Fruit fly (Drosophila melanogaster): ENCODE data around the gene CG14022.

The CG14022 gene

DNA sequence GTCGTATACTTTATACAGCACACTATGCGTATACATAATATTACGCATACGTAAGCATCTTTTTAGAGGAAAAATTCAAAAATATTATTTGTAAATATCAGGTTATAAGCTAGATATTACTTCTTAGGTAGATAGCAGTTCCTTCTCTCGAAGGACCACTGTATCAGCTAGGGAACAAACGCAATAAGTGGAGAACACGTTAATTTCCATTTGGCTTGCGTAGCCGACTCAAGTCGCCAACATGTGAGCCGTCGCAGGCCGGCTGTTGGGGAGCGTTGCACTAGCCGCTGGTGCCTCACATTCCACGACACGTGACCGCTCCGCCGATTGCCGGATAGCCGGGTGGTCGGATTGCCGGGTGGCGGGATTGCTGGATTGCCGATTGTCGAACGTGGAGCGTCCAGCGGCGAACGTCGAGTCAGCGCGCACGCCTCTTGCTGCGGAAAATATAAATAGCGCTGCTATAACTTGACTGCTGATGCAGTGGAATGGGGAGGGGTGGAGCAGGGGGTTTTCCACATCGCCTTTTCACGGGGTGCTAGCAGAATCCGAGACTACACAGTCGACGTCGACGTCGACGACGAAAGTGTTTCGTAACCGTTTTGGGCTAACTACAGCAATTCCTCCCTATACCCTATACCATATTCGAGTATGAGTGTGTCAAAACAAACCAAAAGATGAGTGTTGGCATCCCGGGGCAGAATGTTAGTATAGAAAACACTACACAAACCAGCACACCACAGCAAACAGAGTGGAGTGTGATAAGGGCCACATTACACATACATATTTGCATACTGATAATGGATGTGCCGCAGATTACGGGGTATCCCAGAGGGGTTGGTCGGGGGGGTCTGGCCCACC lies 25.4 kb downstream of the CG14022 start:
- TF ChIP-seq N (GFP tag; optimal IDR thresholded peaks at IDR 0.05) (no peak), Myc (optimal IDR thresholded peaks at IDR 0.05) (no peak), Rel (GFP tag; optimal IDR thresholded peaks at IDR 0.05) (no peak), Rel (tag; optimal IDR thresholded peaks at IDR 0.05) (peak; percentile 22), foxo (GFP tag; optimal IDR thresholded peaks at IDR 0.05) (peak in 1 of 2 experiments; percentile 15)

DNA sequence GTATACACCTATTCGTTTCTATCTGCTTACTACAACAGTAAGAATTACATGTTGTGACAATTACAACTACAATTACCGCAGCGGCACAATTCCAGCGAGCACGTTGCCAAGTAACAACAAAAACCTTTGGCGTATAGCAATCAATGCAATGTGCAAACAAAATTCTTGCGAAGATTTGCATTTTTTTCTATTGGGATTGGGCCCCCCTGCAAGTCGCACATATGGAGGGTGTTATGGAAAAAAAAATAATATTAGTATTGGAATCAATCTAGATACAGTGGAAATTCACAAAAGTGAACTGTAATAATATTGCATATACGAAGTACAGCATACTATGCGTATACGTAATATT lies 26.0 kb downstream of the CG14022 start:
- no peak for TF ChIP-seq br (GFP tag; optimal IDR thresholded peaks at IDR 0.05)

DNA sequence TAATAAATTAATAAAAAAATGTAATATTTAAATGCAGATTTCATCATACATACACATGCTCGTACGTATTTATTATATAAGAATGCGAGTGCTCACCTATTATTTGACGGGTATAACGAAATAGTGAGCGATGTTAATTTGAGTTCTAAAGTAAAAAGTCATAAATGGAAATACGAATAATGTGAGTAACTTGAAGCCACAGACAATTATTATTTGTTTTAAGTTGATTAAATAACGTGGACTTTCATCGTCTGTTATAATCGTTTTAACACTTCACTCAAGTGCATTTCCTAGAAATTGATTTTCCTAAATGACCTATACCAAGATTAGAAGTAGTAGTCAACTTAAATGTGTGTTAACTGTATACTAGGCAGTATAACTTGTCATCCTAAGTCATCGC lies 26.4 kb downstream of the CG14022 start:
- TF ChIP-seq sv (GFP tag; optimal IDR thresholded peaks at IDR 0.05) (no peak), Dfd (GFP tag; optimal IDR thresholded peaks at IDR 0.05) (no peak), usp (GFP tag; optimal IDR thresholded peaks at IDR 0.05) (no peak), Dif (GFP tag; optimal IDR thresholded peaks at IDR 0.05; ENCODE audit: partially characterized antibody) (no peak), ey (GFP tag; optimal IDR thresholded peaks at IDR 0.05) (no peak), Sp1 (GFP tag; optimal IDR thresholded peaks at IDR 0.05) (no peak), foxo (GFP tag; optimal IDR thresholded peaks at IDR 0.05) (no peak), dsf (GFP tag; optimal IDR thresholded peaks at IDR 0.05; ENCODE audit: borderline replicate concordance) (no peak), brk (GFP tag; optimal IDR thresholded peaks at IDR 0.05) (no peak), Jra (GFP tag; optimal IDR thresholded peaks at IDR 0.05) (no peak), rgr (GFP tag; optimal IDR thresholded peaks at IDR 0.05) (no peak), psq (GFP tag; optimal IDR thresholded peaks at IDR 0.05) (no peak), CrebA (GFP tag; optimal IDR thresholded peaks at IDR 0.05; ENCODE audit: borderline replicate concordance) (no peak), Vsx2 (GFP tag; optimal IDR thresholded peaks at IDR 0.05; ENCODE audit: partially characterized antibody) (no peak), Myc (optimal IDR thresholded peaks at IDR 0.05) (no peak), OdsH (GFP tag; optimal IDR thresholded peaks at IDR 0.05) (no peak), Abd-B (GFP tag; optimal IDR thresholded peaks at IDR 0.05) (no peak), dl (GFP tag; optimal IDR thresholded peaks at IDR 0.05; ENCODE audit: insufficient read depth in 1 of 2, partially characterized antibody in 2 of 2) (no peak), h (GFP tag; optimal IDR thresholded peaks at IDR 0.05) (no peak)

DNA sequence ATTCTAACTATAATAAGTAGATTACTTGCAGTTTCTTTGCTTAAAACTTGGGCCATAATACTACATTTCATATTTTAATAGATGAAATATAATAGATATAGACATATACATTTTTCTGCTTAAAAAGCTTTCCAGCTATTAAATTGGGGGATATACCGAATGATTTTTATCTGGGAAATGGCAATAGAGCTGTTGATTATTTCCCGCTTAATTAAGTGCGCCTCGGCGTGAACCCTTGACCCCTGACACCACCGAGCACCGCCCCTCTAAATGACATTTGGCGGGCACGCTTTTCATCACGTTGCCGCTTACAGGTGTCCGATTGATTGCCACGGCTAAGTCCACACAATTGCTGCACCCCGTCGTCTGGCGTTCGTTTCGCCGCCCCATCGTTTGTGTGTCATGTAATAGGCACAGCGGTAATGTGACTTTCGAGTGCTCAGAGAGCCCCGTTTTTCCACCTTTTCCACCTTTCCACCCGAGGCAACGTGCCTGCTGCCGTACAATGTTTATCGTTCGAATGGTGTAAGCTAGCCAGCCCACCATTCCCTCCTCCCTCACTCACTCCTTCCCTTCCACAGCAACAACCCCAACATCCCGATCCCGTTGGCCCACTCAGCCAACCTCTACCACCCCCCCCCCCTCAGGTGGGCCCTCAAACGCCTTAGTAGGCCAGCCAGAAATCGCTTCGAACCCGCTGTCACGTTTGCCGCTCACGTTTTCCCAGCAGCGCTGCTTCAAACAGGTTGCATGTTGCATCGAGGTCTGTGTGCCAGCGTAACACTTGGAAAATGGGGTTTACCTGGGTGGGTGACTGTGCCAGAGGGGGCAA lies 27.7 kb downstream of the CG14022 start:
- TF ChIP-seq N (GFP tag; optimal IDR thresholded peaks at IDR 0.05): no peak
- no peak for TF ChIP-seq fru (GFP tag; optimal IDR thresholded peaks at IDR 0.05)
- TF ChIP-seq Rel (GFP tag; optimal IDR thresholded peaks at IDR 0.05): no peak
- TF ChIP-seq Rel (tag; optimal IDR thresholded peaks at IDR 0.05): peak; percentile 67

DNA sequence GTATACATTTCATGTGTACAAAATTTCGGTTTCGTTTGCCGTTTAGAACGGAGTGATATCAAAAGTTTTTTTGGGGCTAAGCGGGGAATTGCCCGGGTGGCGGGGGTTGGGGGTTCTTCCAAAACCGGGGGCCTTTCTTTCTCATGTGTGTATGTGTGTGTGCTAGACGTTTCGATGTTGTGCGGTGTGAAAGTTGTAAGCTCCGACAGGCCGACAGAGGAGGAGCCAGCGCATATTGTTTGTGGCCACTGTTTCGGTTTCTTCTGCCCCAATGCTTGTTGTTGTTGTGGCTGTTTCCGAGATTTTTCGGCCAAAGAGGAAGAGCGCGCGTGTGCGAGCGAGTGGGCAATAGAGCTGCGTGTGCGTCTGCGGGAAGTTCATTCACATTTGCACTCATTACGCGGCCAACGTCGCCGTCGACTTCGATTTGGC lies 28.4 kb downstream of the CG14022 start:
- TF ChIP-seq Abd-B (GFP tag; optimal IDR thresholded peaks at IDR 0.05): no peak
- peak; percentile 22 for TF ChIP-seq h (GFP tag; optimal IDR thresholded peaks at IDR 0.05)
- no peak for TF ChIP-seq Rel (GFP tag; optimal IDR thresholded peaks at IDR 0.05)
- TF ChIP-seq Rel (tag; optimal IDR thresholded peaks at IDR 0.05): peak; percentile 50

DNA sequence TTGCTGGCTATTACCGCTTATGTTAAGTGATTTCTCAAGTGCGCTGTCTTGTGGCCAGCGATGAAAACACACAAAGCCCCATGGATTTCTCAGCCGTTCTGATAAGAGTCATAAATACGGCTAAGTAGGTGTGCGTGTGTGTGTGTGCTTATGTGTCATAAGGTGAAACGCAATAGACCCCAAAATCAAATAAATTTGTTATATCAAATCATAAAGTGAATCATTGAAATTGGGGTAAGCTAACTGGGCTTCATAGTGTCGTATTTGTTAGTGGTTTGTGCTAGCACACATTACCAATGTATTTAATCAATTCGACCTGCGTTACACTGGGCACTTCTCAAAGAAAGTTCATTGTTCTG lies 29.1 kb downstream of the CG14022 start:
- TF ChIP-seq Dif (GFP tag; optimal IDR thresholded peaks at IDR 0.05; ENCODE audit: partially characterized antibody) (peak; percentile 13), Vsx2 (GFP tag; optimal IDR thresholded peaks at IDR 0.05; ENCODE audit: partially characterized antibody) (no peak)

DNA sequence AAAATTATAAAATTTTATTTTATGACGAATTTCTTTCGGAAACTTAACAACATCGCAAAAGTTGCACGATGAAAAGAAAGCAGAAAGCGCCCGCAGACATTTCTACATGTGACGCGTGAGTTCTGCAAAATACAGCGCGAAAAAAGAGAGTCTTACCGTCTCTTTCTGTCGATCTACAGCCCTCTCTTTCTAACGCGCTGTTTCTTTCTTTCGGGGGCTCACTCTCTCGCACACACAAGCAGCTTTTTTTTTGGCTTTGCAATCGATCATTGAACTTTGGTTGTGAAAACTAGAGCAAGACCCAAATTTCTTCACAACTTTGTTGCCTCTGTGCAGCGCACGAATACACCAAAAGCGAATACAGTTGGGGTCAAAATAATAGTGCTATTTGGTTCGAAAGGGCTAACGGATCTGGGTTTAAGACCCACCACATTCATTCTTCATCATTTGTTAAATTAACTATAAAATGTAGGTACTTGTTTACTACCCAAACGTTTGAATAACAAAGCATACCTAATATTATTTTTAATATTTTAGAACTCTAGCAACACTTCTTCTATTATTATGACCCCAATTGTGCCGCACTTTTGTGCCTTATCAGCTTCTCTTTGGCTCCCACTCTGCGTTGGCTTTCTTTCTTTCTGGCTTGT lies 29.6 kb downstream of the CG14022 start:
- TF ChIP-seq Abd-B (GFP tag; optimal IDR thresholded peaks at IDR 0.05): no peak
- no peak for TF ChIP-seq sage (GFP tag; optimal IDR thresholded peaks at IDR 0.05)
- no peak for TF ChIP-seq usp (GFP tag; optimal IDR thresholded peaks at IDR 0.05)
- peak; percentile 84 for TF ChIP-seq h (GFP tag; optimal IDR thresholded peaks at IDR 0.05)
- TF ChIP-seq foxo (GFP tag; optimal IDR thresholded peaks at IDR 0.05): peak in 1 of 2 experiments; percentile 82
- TF ChIP-seq Rel (GFP tag; optimal IDR thresholded peaks at IDR 0.05): no peak
- TF ChIP-seq Rel (tag; optimal IDR thresholded peaks at IDR 0.05): peak; percentile 89
- no peak for TF ChIP-seq GATAd (GFP tag; optimal IDR thresholded peaks at IDR 0.05)
- peak; percentile 88 for TF ChIP-seq OdsH (GFP tag; optimal IDR thresholded peaks at IDR 0.05)
- TF ChIP-seq Dfd (GFP tag; optimal IDR thresholded peaks at IDR 0.05): no peak
- no peak for TF ChIP-seq Hr83 (GFP tag; optimal IDR thresholded peaks at IDR 0.05; ENCODE audit: poor library complexity, severe bottlenecking)
- peak; percentile 4 for TF ChIP-seq Jra (GFP tag; optimal IDR thresholded peaks at IDR 0.05)
- no peak for TF ChIP-seq Hr78 (GFP tag; optimal IDR thresholded peaks at IDR 0.05)
- no peak for TF ChIP-seq jim (GFP tag; optimal IDR thresholded peaks at IDR 0.05)
- TF ChIP-seq br (GFP tag; optimal IDR thresholded peaks at IDR 0.05): peak; percentile 89
- TF ChIP-seq N (GFP tag; optimal IDR thresholded peaks at IDR 0.05): no peak
- TF ChIP-seq rgr (GFP tag; optimal IDR thresholded peaks at IDR 0.05): peak; percentile 86
- peak; percentile 49 for TF ChIP-seq dmrt93B (GFP tag; optimal IDR thresholded peaks at IDR 0.05)
- peak; percentile 66 for TF ChIP-seq sv (GFP tag; optimal IDR thresholded peaks at IDR 0.05)
- peak; percentile 80 for TF ChIP-seq Hnf4 (GFP tag; optimal IDR thresholded peaks at IDR 0.05)
- peak; percentile 87 for TF ChIP-seq ey (GFP tag; optimal IDR thresholded peaks at IDR 0.05)
- TF ChIP-seq brk (GFP tag; optimal IDR thresholded peaks at IDR 0.05): peak; percentile 35
